Fruit fly (Drosophila melanogaster): ENCODE data around the gene Tango6.

The Tango6 gene

DNA sequence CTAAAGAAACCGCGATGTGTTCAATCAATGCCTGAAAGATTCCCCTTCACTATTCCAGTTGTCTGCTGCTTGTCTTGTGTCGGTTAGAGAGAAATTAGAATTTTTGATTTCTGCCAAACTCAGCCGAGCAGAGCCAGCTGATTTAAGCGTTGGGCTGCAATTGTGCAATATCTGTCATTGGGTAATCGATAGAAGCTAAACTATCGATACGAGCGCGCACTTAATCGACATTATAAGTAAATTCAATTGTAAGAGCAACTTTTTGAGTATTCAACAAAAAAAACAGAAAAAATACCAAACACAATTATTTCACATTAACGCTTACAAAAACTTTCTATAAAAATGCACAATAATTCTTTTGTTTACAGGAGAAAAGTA, 25.0 kb upstream of the Tango6 start, which contains the start of gene ssp3 (continued):
- TF ChIP-seq CG12391 (tag; optimal IDR thresholded peaks at IDR 0.05) (peak; percentile 39), CG2116 (GFP tag; optimal IDR thresholded peaks at IDR 0.05) (peak; percentile 97), CG6683 (GFP tag; optimal IDR thresholded peaks at IDR 0.05) (no peak), sens (GFP tag) (peak; percentile 73), NC2α (GFP tag; optimal IDR thresholded peaks at IDR 0.05) (no peak), caup (GFP tag; optimal IDR thresholded peaks at IDR 0.05; ENCODE audit: severe bottlenecking) (no peak), HLHmδ (GFP tag; optimal IDR thresholded peaks at IDR 0.05) (no peak), Hey (tag; optimal IDR thresholded peaks at IDR 0.05) (no peak), Ets97D (GFP tag; optimal IDR thresholded peaks at IDR 0.05) (peak; percentile 52), CG18476 (GFP tag; optimal IDR thresholded peaks at IDR 0.05) (no peak), sisA (GFP tag; IDR thresholded peaks at IDR 0.05) (no peak), CG3838 (GFP tag; optimal IDR thresholded peaks at IDR 0.05) (no peak), NC2β (GFP tag; optimal IDR thresholded peaks at IDR 0.05) (no peak), Hr39 (optimal IDR thresholded peaks at IDR 0.05) (no peak), CG32772 (GFP tag; IDR thresholded peaks at IDR 0.05) (no peak), CG1603 (tag; optimal IDR thresholded peaks at IDR 0.05) (peak; percentile 26), Doc2 (GFP tag; IDR thresholded peaks at IDR 0.05) (no peak), Sry-δ (GFP tag; optimal IDR thresholded peaks at IDR 0.05) (peak; percentile 81), CG6813 (GFP tag; optimal IDR thresholded peaks at IDR 0.05) (no peak), CTCF (GFP tag; optimal IDR thresholded peaks at IDR 0.05) (peak; percentile 28), Pdp1 (GFP tag; optimal IDR thresholded peaks at IDR 0.05) (peak in 1 of 2 experiments; percentile 99), Sin3A (optimal IDR thresholded peaks at IDR 0.05) (peak; percentile 70), CG10274 (GFP tag; optimal IDR thresholded peaks at IDR 0.05) (no peak), H15 (GFP tag; IDR thresholded peaks at IDR 0.05) (no peak), CG3995 (GFP tag; optimal IDR thresholded peaks at IDR 0.05) (peak; percentile 19), Oli (tag; optimal IDR thresholded peaks at IDR 0.05) (no peak), CG16813 (GFP tag; IDR thresholded peaks at IDR 0.05; ENCODE audit: partially characterized antibody) (no peak), Myb (GFP tag; optimal IDR thresholded peaks at IDR 0.05) (peak; percentile 16), CG9876 (GFP tag; optimal IDR thresholded peaks at IDR 0.05) (no peak), CG8478 (optimal IDR thresholded peaks at IDR 0.05) (no peak), CG8924 (tag; optimal IDR thresholded peaks at IDR 0.05) (no peak), Fer2 (tag; optimal IDR thresholded peaks at IDR 0.05) (no peak), al (GFP tag; IDR thresholded peaks at IDR 0.05) (no peak), dpn (GFP tag; optimal IDR thresholded peaks at IDR 0.05) (no peak), bowl (GFP tag; IDR thresholded peaks at IDR 0.05) (no peak), phol (tag; optimal IDR thresholded peaks at IDR 0.05) (peak; percentile 13), CG12104 (GFP tag; optimal IDR thresholded peaks at IDR 0.05) (no peak), CG15696 (tag; optimal IDR thresholded peaks at IDR 0.05) (no peak), Dek (tag; optimal IDR thresholded peaks at IDR 0.05) (no peak), BEAF-32 (GFP tag; optimal IDR thresholded peaks at IDR 0.05) (peak; percentile 87)

DNA sequence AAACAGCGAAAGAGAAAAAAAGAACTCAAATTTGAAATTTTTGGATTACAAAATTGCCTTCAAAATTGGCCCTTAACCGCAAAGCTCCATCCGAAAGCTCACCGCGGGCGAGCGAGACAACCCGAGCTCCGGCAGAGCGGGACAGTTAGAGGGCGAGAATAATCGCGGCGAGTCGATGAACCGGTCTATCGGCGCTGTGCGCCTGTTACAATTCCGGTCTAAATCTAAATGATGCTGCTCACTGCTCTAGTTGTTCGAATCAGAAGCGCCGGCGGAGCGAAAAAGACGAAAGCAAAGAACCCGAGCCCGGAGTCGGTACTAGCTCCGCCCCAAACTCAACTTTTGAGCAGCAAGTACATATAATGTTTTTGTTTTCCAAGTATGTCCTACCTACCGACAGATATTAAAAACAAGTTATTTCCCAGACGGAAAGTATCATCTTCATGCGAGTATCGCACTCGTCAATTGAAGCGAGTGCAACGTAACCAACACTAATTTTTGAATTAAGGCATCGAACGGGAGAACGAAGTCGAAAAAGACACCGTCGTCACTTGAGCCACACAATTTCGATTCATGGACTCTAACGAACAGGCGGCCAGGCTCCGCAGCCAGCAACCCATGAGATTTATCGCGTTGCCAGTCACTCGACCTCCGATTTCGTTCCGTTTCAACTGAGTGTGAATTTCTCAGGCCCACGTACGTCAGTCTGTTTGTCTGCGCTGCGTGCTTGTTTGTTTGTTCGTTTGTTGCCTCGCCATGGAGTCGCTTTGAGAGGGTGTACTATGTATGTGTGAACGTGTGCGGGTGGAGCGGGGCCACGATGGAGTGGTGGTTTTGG, 24.4 kb upstream of the Tango6 start:
- TF ChIP-seq az2 (GFP tag; optimal IDR thresholded peaks at IDR 0.05) (no peak), H2.0 (GFP tag; IDR thresholded peaks at IDR 0.05) (no peak), dmrt11E (tag; optimal IDR thresholded peaks at IDR 0.05) (peak; percentile 8), Optix (GFP tag; IDR thresholded peaks at IDR 0.05) (no peak), grn (GFP tag; optimal IDR thresholded peaks at IDR 0.05) (no peak), D (optimal IDR thresholded peaks at IDR 0.05) (peak; percentile 37), D (GFP tag; optimal IDR thresholded peaks at IDR 0.05) (no peak), Fer1 (GFP tag; optimal IDR thresholded peaks at IDR 0.05) (peak; percentile 48), kah (GFP tag; optimal IDR thresholded peaks at IDR 0.05) (no peak), CG8281 (tag; optimal IDR thresholded peaks at IDR 0.05) (no peak), ab (GFP tag; optimal IDR thresholded peaks at IDR 0.05) (peak; percentile 23), wek (GFP tag; optimal IDR thresholded peaks at IDR 0.05) (peak; percentile 35), Rx (GFP tag; IDR thresholded peaks at IDR 0.05) (no peak), Sin3A (optimal IDR thresholded peaks at IDR 0.05) (peak; percentile 36), D19A (tag; optimal IDR thresholded peaks at IDR 0.05) (peak; percentile 23)
